Worm (Caenorhabditis elegans) whole organism, midembryonic: ENCODE results near the gene spig-7.

ENCODE experiments used
- T22C8.4 ChIP-seq: fragments of 200-800 bp; sonication (Bioruptor generic); IDR thresholded peaks from 2 replicates; pipeline ENCODE4 v1.3.6; 2022; ENCODE audit warnings: missing genetic modification characterization, missing compliant biosample characterization
- cog-1 ChIP-seq: sonication (generic microtip); optimal IDR thresholded peaks from 2 replicates; lab custom pipeline; 2016; ENCODE audit warnings: missing genetic modification characterization, missing compliant biosample characterization
- flt-1 ChIP-seq: fragments of 200-800 bp; sonication (Bioruptor generic); IDR thresholded peaks from 2 replicates; pipeline ENCODE4 v1.3.6; 2022; ENCODE audit warnings: missing genetic modification characterization, missing compliant biosample characterization

- no peak for TF ChIP-seq cog-1 (tag; lab: Kevin White, UChicago)
- no peak for TF ChIP-seq flt-1
- TF ChIP-seq T22C8.4: no peak
Observed at ce11 chrV:1494469-1494868, at the start of gene spig-7.
